Worm (Caenorhabditis elegans): Measurements from ENCODE around the gene algn-6.

ce11 chrII:8052172-8052571, 12.6 kb downstream of the algn-6 start:
- no peak for TF ChIP-seq ama-1 (optimal IDR thresholded peaks at IDR 0.05)
- no peak for TF ChIP-seq ama-1 (GFP tag; optimal IDR thresholded peaks at IDR 0.05)
- no peak for TF ChIP-seq unc-62 (GFP tag; optimal IDR thresholded peaks at IDR 0.05)
- no peak for TF ChIP-seq zfh-2 (GFP tag; conservative IDR thresholded peaks at IDR 0.05)
- no peak for TF ChIP-seq dox-1 (GFP tag; IDR thresholded peaks at IDR 0.05)
- TF ChIP-seq chd-7 (tag; optimal IDR thresholded peaks at IDR 0.05) = no peak

Data from whole organism, young adult.